Worm (Caenorhabditis elegans) whole organism, L1 larva: ENCODE measurements around the gene rpt-1.

Experiments used
- Y116A8C.19 ChIP-seq: sonication (generic microtip); optimal IDR thresholded peaks from 2 replicates; lab custom pipeline; 2016; ENCODE audit warnings: missing compliant biosample characterization, missing genetic modification characterization, borderline replicate concordance
- alr-1 ChIP-seq: fragments of 200-800 bp; sonication (Bioruptor generic); optimal IDR thresholded peaks from 2 replicates; lab custom pipeline; 2018; ENCODE audit warnings: borderline replicate concordance, mild to moderate bottlenecking, missing genetic modification characterization, missing compliant biosample characterization
- ceh-63 ChIP-seq: fragments of 200-800 bp; sonication (Bioruptor generic); optimal IDR thresholded peaks from 2 replicates; lab custom pipeline; 2018; ENCODE audit warnings: mild to moderate bottlenecking, missing genetic modification characterization, missing compliant biosample characterization
- ceh-82 ChIP-seq, 3 experiments: fragments of 150-350 bp in 1 of 3; sonication (generic microtip) in 2 of 3; optimal IDR thresholded peaks; 2 replicates each; lab custom pipeline; 2014 to 2017; ENCODE audit warnings: missing biosample characterization in 3 of 3, missing genetic modification characterization in 3 of 3
- dsc-1 ChIP-seq: sonication (generic microtip); optimal IDR thresholded peaks from 2 replicates; lab custom pipeline; 2016; ENCODE audit warnings: mild to moderate bottlenecking, missing genetic modification characterization, missing compliant biosample characterization
- efl-1 ChIP-seq, 4 experiments: fragments of 150-350 bp; optimal IDR thresholded peaks in 3 of 4; peaks in 1 of 4; 1 replicate in 1 of 4; 2 replicates in 3 of 4; lab custom pipeline; 2014; ENCODE audit warnings: missing biosample characterization in 2 of 4, missing genetic modification characterization in 2 of 4, missing genetic modification reagents in 2 of 4
- fkh-10 ChIP-seq: sonication (generic microtip); optimal IDR thresholded peaks from 2 replicates; lab custom pipeline; 2017; ENCODE audit warnings: missing biosample characterization, missing genetic modification reagents, missing genetic modification characterization
- fkh-4 ChIP-seq: sonication (generic microtip); optimal IDR thresholded peaks from 2 replicates; lab custom pipeline; 2016; ENCODE audit warnings: missing compliant biosample characterization, missing genetic modification characterization, borderline replicate concordance
- fkh-8 ChIP-seq: sonication (generic microtip); optimal IDR thresholded peaks from 2 replicates; lab custom pipeline; 2016; ENCODE audit warnings: mild to moderate bottlenecking, missing genetic modification characterization, missing compliant biosample characterization
- grh-1 ChIP-seq: fragments of 200-800 bp; sonication (Bioruptor generic); IDR thresholded peaks from 2 replicates; pipeline ENCODE4 v1.3.6; 2022; ENCODE audit warnings: missing genetic modification reagents, missing genetic modification characterization, missing compliant biosample characterization
- jun-1 ChIP-seq: fragments of 150-350 bp; optimal IDR thresholded peaks from 2 replicates; lab custom pipeline; 2014; ENCODE audit warnings: missing biosample characterization, missing genetic modification reagents, missing genetic modification characterization
- lin-13 ChIP-seq: fragments of 150-350 bp; optimal IDR thresholded peaks from 2 replicates; lab custom pipeline; 2014; ENCODE audit warnings: missing biosample characterization, missing genetic modification reagents, missing genetic modification characterization
- lin-14 ChIP-seq: fragments of 200-800 bp; sonication (Bioruptor generic); optimal IDR thresholded peaks from 2 replicates; lab custom pipeline; 2018; ENCODE audit warnings: mild to moderate bottlenecking, missing genetic modification characterization, moderate library complexity, missing compliant biosample characterization
- lin-35 ChIP-seq, 2 experiments: fragments of 150-350 bp; optimal IDR thresholded peaks; 2 replicates each; lab custom pipeline; 2014; ENCODE audit warnings: missing biosample characterization in 2 of 2, missing genetic modification characterization in 2 of 2, missing genetic modification reagents in 2 of 2
- lir-3 ChIP-seq: sonication (generic microtip); optimal IDR thresholded peaks from 2 replicates; lab custom pipeline; 2016; ENCODE audit warnings: mild to moderate bottlenecking, missing genetic modification characterization, moderate library complexity, missing compliant biosample characterization; ENCODE audit not compliant: poor library complexity
- lsy-2 ChIP-seq, 2 experiments: fragments of 150-350 bp; optimal IDR thresholded peaks; 2 replicates each; lab custom pipeline; 2014; ENCODE audit warnings: missing biosample characterization in 2 of 2, missing genetic modification characterization in 2 of 2
- mab-9 ChIP-seq: fragments of 200-800 bp; sonication (Bioruptor generic); IDR thresholded peaks from 2 replicates; pipeline ENCODE4 v1.3.6; 2022; ENCODE audit warnings: missing genetic modification reagents, missing genetic modification characterization, missing compliant biosample characterization
- mdl-1 ChIP-seq, 2 experiments: fragments of 150-350 bp; optimal IDR thresholded peaks; 2 replicates each; lab custom pipeline; 2014 to 2017; ENCODE audit warnings: missing biosample characterization in 2 of 2, missing genetic modification characterization in 2 of 2, inconsistent platforms in 1 of 2
- mef-2 ChIP-seq: fragments of 150-350 bp; optimal IDR thresholded peaks from 2 replicates; lab custom pipeline; 2014; ENCODE audit warnings: missing biosample characterization, missing genetic modification characterization
- nhr-11 ChIP-seq: fragments of 150-350 bp; optimal IDR thresholded peaks from 2 replicates; lab custom pipeline; 2014; ENCODE audit warnings: missing biosample characterization, missing genetic modification characterization
- nhr-12 ChIP-seq: sonication (generic microtip); optimal IDR thresholded peaks from 2 replicates; lab custom pipeline; 2017; ENCODE audit warnings: missing biosample characterization, missing genetic modification characterization
- nhr-19 ChIP-seq: fragments of 200-800 bp; sonication (Bioruptor generic); conservative IDR thresholded peaks from 2 replicates; pipeline ENCODE4 v1.3.6; 2022; ENCODE audit warnings: missing genetic modification characterization, missing compliant biosample characterization
- nhr-20 ChIP-seq: sonication (generic microtip); optimal IDR thresholded peaks from 2 replicates; lab custom pipeline; 2016; ENCODE audit warnings: mild to moderate bottlenecking, missing genetic modification characterization, missing compliant biosample characterization
- nhr-237 ChIP-seq: fragments of 150-350 bp; optimal IDR thresholded peaks from 2 replicates; lab custom pipeline; 2014; ENCODE audit warnings: missing biosample characterization, missing genetic modification characterization
- nhr-71 ChIP-seq: sonication (generic microtip); optimal IDR thresholded peaks from 2 replicates; lab custom pipeline; 2016; ENCODE audit warnings: mild to moderate bottlenecking, missing genetic modification characterization, moderate library complexity, missing compliant biosample characterization
- nhr-84 ChIP-seq: sonication (generic microtip); optimal IDR thresholded peaks from 2 replicates; lab custom pipeline; 2017; ENCODE audit warnings: missing biosample characterization, missing genetic modification characterization
- pax-3 ChIP-seq: fragments of 200-800 bp; sonication (Bioruptor generic); optimal IDR thresholded peaks from 2 replicates; lab custom pipeline; 2018; ENCODE audit warnings: mild to moderate bottlenecking, missing genetic modification characterization, moderate library complexity, missing compliant biosample characterization
- snu-23 ChIP-seq: sonication (generic microtip); optimal IDR thresholded peaks from 2 replicates; lab custom pipeline; 2016; ENCODE audit warnings: missing genetic modification characterization, missing compliant biosample characterization
- sox-4 ChIP-seq: sonication (generic microtip); optimal IDR thresholded peaks from 2 replicates; lab custom pipeline; 2016; ENCODE audit warnings: missing genetic modification characterization, missing compliant biosample characterization
- tbx-2 ChIP-seq: sonication (generic microtip); optimal IDR thresholded peaks from 2 replicates; lab custom pipeline; 2016; ENCODE audit warnings: missing genetic modification characterization, missing compliant biosample characterization
- tlp-1 ChIP-seq: fragments of 150-350 bp; optimal IDR thresholded peaks from 2 replicates; lab custom pipeline; 2014; ENCODE audit warnings: missing biosample characterization, missing genetic modification characterization
- unc-30 ChIP-seq: sonication (generic microtip); optimal IDR thresholded peaks from 2 replicates; lab custom pipeline; 2017; ENCODE audit warnings: missing biosample characterization, missing genetic modification characterization
- unc-62 ChIP-seq: fragments of 150-350 bp; optimal IDR thresholded peaks from 2 replicates; lab custom pipeline; 2014; ENCODE audit warnings: missing biosample characterization, missing genetic modification reagents, missing genetic modification characterization
- unc-86 ChIP-seq: sonication (generic microtip); optimal IDR thresholded peaks from 2 replicates; lab custom pipeline; 2016; ENCODE audit warnings: missing genetic modification characterization, missing compliant biosample characterization
- unc-98 ChIP-seq: fragments of 200-800 bp; sonication (Bioruptor generic); IDR thresholded peaks from 2 replicates; pipeline ENCODE4 v1.3.6; 2022; ENCODE audit warnings: missing genetic modification characterization, missing compliant biosample characterization
- vab-15 ChIP-seq: sonication (generic microtip); optimal IDR thresholded peaks from 2 replicates; lab custom pipeline; 2017; ENCODE audit warnings: missing genotype, mild to moderate bottlenecking, missing genetic modification characterization, missing compliant biosample characterization
- zip-4 ChIP-seq: fragments of 200-800 bp; sonication (Bioruptor generic); optimal IDR thresholded peaks from 2 replicates; lab custom pipeline; 2018; ENCODE audit warnings: mild to moderate bottlenecking, missing genetic modification characterization, moderate library complexity, missing compliant biosample characterization
- ztf-4 ChIP-seq: fragments of 150-350 bp; optimal IDR thresholded peaks from 2 replicates; lab custom pipeline; 2014; ENCODE audit warnings: missing biosample characterization, missing genetic modification characterization

rpt-1 gene

ce11 chrV:11982309-11982708, at the start of gene rpt-1 (continued):
- TF ChIP-seq mab-9 (GFP tag; lab: Robert Waterston, UW) (no peak), lin-13 (GFP tag; lab: Kevin White, UChicago) (peak; percentile 42), sox-4 (tag; lab: Kevin White, UChicago) (no peak), snu-23 (GFP tag; lab: Kevin White, UChicago) (peak; percentile 68), tbx-2 (peak; percentile 60), nhr-11 (no peak), alr-1 (tag; lab: Kevin White, UChicago) (no peak), pax-3 (tag; lab: Kevin White, UChicago) (no peak), nhr-84 (tag; lab: Kevin White, UChicago) (no peak), ceh-82 (tag; optimal IDR thresholded peaks at IDR 0.05; lab: Kevin White, UChicago) (peak; percentile 41 to 76 (median 71)), nhr-237 (tag; lab: Kevin White, UChicago) (no peak), grh-1 (no peak), unc-30 (tag; lab: Kevin White, UChicago) (no peak), lsy-2 (tag; optimal IDR thresholded peaks at IDR 0.05; lab: Kevin White, UChicago) (peak; percentile 66 to 88), nhr-19 (GFP tag; lab: Robert Waterston, UW) (peak; percentile 49), jun-1 (tag; lab: Kevin White, UChicago) (peak; percentile 1), vab-15 (tag; lab: Kevin White, UChicago) (no peak), ztf-4 (tag; lab: Kevin White, UChicago) (no peak), zip-4 (GFP tag; lab: Kevin White, UChicago) (no peak), dsc-1 (tag; lab: Kevin White, UChicago) (peak; percentile 32), unc-62 (GFP tag; lab: Kevin White, UChicago) (no peak), lin-35 (GFP tag; optimal IDR thresholded peaks at IDR 0.05; lab: Kevin White, UChicago) (peak; percentile 91 to 97), ceh-63 (GFP tag; lab: Kevin White, UChicago) (no peak), nhr-12 (tag; lab: Kevin White, UChicago) (no peak), mef-2 (no peak), unc-86 (tag; lab: Kevin White, UChicago) (peak; percentile 24), tlp-1 (no peak), fkh-4 (no peak), nhr-20 (peak; percentile 69), nhr-71 (tag; lab: Kevin White, UChicago) (peak; percentile 69), fkh-10 (GFP tag; lab: Kevin White, UChicago) (no peak)
- TF ChIP-seq, all 84 proteins: peak for 36

- TF ChIP-seq lin-35 (GFP tag; optimal IDR thresholded peaks at IDR 0.05; lab: Kevin White, UChicago) (no peak), nhr-20 (no peak), mdl-1 (tag; optimal IDR thresholded peaks at IDR 0.05; lab: Kevin White, UChicago) (no peak), tbx-2 (no peak), efl-1 (optimal IDR thresholded peaks at IDR 0.05; lab: Kevin White, UChicago) (no peak), efl-1 (GFP tag; optimal IDR thresholded peaks at IDR 0.05 in 1 of 2; lab: Kevin White, UChicago) (peak in 1 of 2 experiments; percentile 16), lir-3 (tag; lab: Kevin White, UChicago) (no peak), fkh-8 (tag; lab: Kevin White, UChicago) (peak; percentile 61), Y116A8C.19 (tag; lab: Kevin White, UChicago) (no peak), jun-1 (tag; lab: Kevin White, UChicago) (no peak), lin-14 (GFP tag; lab: Kevin White, UChicago) (peak; percentile 16), dsc-1 (tag; lab: Kevin White, UChicago) (peak; percentile 73), unc-98 (no peak), nhr-19 (GFP tag; lab: Robert Waterston, UW) (no peak)
Observed at ce11 chrV:12028151-12028550, 46.0 kb upstream of the rpt-1 start.
